Worm (Caenorhabditis elegans) whole organism, L1 larva: ENCODE results near the gene F35E8.10.

Experiments
- alr-1 ChIP-seq: fragments of 200-800 bp; sonication (Bioruptor generic); optimal IDR thresholded peaks from 2 replicates; lab custom pipeline; 2018; ENCODE audit warnings: borderline replicate concordance, mild to moderate bottlenecking, missing genetic modification characterization, missing compliant biosample characterization
- ceh-82 ChIP-seq, 3 experiments: fragments of 150-350 bp in 1 of 3; sonication (generic microtip) in 2 of 3; optimal IDR thresholded peaks; 2 replicates each; lab custom pipeline; 2014 to 2017; ENCODE audit warnings: missing biosample characterization in 3 of 3, missing genetic modification characterization in 3 of 3
- egl-27 ChIP-seq, 2 experiments: fragments of 150-350 bp in 1 of 2; sonication (generic microtip); optimal IDR thresholded peaks; 3 replicates each; lab custom pipeline; 2017 to 2018; ENCODE audit warnings: missing biosample characterization in 2 of 2, missing genetic modification characterization in 2 of 2, missing genetic modification reagents in 2 of 2
- lin-13 ChIP-seq: fragments of 150-350 bp; optimal IDR thresholded peaks from 2 replicates; lab custom pipeline; 2014; ENCODE audit warnings: missing biosample characterization, missing genetic modification reagents, missing genetic modification characterization
- lir-3 ChIP-seq: sonication (generic microtip); optimal IDR thresholded peaks from 2 replicates; lab custom pipeline; 2016; ENCODE audit warnings: mild to moderate bottlenecking, missing genetic modification characterization, moderate library complexity, missing compliant biosample characterization; ENCODE audit not compliant: poor library complexity
- lsy-2 ChIP-seq, 2 experiments: fragments of 150-350 bp; optimal IDR thresholded peaks; 2 replicates each; lab custom pipeline; 2014; ENCODE audit warnings: missing biosample characterization in 2 of 2, missing genetic modification characterization in 2 of 2
- pqm-1 ChIP-seq: sonication (generic microtip); optimal IDR thresholded peaks from 3 replicates; lab custom pipeline; 2017; ENCODE audit warnings: missing biosample characterization, missing genetic modification characterization
- unc-62 ChIP-seq: fragments of 150-350 bp; optimal IDR thresholded peaks from 2 replicates; lab custom pipeline; 2014; ENCODE audit warnings: missing biosample characterization, missing genetic modification reagents, missing genetic modification characterization
- xbp-1 ChIP-seq: sonication (generic microtip); optimal IDR thresholded peaks from 2 replicates; lab custom pipeline; 2016; ENCODE audit warnings: missing genetic modification characterization, missing compliant biosample characterization
- ztf-11 ChIP-seq, 2 experiments: sonication (generic microtip); optimal IDR thresholded peaks; 2 replicates each; lab custom pipeline; 2016 to 2017; ENCODE audit warnings: missing genetic modification characterization in 2 of 2, missing biosample characterization in 1 of 2, missing compliant biosample characterization in 1 of 2

DNA sequence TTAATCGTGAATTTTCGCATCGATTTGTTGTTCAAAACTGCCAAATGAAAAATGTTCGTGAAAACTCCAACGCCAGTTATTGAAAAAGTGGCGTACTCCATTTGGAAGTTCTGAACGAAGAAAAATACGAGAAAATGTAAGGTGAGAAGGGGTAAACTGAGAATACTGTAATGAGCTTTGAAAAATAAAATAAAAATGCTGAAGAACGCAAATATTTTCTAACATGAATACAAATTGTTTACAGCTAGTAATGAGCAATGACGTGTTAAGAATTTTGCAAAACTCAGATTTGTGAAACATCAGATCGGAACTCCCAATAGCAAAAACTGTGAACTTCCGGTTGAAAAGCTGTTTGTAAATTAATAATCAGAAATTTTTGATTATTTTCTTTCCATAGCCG, 12.2 kb upstream of the F35E8.10 start, which contains the start of gene srw-26:
- TF ChIP-seq pqm-1 (tag; lab: Kevin White, UChicago), result no peak
- TF ChIP-seq lsy-2 (tag; optimal IDR thresholded peaks at IDR 0.05; lab: Kevin White, UChicago), result no peak
- TF ChIP-seq ztf-11 (tag; optimal IDR thresholded peaks at IDR 0.05; lab: Kevin White, UChicago), result no peak
- TF ChIP-seq lir-3 (tag; lab: Kevin White, UChicago), result no peak
- no peak for TF ChIP-seq egl-27 (tag; optimal IDR thresholded peaks at IDR 0.05; lab: Kevin White, UChicago)
- TF ChIP-seq unc-62 (GFP tag; lab: Kevin White, UChicago), result no peak
- TF ChIP-seq alr-1 (tag; lab: Kevin White, UChicago), result no peak
- TF ChIP-seq ceh-82 (tag; optimal IDR thresholded peaks at IDR 0.05; lab: Kevin White, UChicago), result no peak
- no peak for TF ChIP-seq xbp-1
- no peak for TF ChIP-seq lin-13
